Worm (Caenorhabditis elegans) whole organism, L2 larva: ENCODE results near the gene cyp-34A6.

Experiments
- aly-2 ChIP-seq: fragments of 150-350 bp; optimal IDR thresholded peaks from 2 replicates; lab custom pipeline; 2014; ENCODE audit warnings: missing biosample characterization, missing genetic modification characterization
- ama-1 ChIP-seq: fragments of 150-350 bp; optimal IDR thresholded peaks from 2 replicates; lab custom pipeline; 2018; ENCODE audit warnings: inconsistent platforms
- lsy-2 ChIP-seq, 2 experiments: fragments of 150-350 bp in 1 of 2; sonication (generic microtip) in 1 of 2; optimal IDR thresholded peaks; 2 replicates each; lab custom pipeline; 2014 to 2017; ENCODE audit warnings: missing biosample characterization in 2 of 2, missing genetic modification characterization in 2 of 2
- nhr-237 ChIP-seq: fragments of 150-350 bp; optimal IDR thresholded peaks from 2 replicates; lab custom pipeline; 2014; ENCODE audit warnings: missing biosample characterization, missing genetic modification characterization
- zag-1 ChIP-seq: fragments of 150-350 bp; optimal IDR thresholded peaks from 2 replicates; lab custom pipeline; 2014; ENCODE audit warnings: missing biosample characterization, missing genetic modification characterization

DNA sequence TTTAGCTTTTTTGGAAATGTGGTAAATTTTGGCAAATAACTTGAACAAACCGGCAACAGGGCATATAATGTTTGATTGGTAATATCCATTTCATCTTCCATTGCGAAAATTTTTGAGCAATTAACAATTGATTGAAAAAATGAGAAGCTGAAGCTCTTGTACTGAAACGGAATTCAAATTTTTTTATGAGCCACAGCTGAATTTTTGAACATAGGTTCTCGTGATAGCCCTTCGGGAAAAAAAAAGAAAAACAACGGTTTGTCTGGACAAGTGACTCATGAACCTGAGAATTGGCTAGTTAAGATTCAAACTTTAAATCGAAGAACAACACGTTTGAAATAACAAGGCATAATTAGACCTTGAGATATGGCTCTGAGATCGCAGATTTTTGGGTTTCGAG lies 34.7 kb upstream of the cyp-34A6 start, which contains the start of gene srx-62:
- no peak for TF ChIP-seq lsy-2 (tag; optimal IDR thresholded peaks at IDR 0.05; lab: Kevin White, UChicago)
- TF ChIP-seq zag-1, result no peak
- no peak for TF ChIP-seq aly-2 (tag; lab: Kevin White, UChicago)
- TF ChIP-seq ama-1 (lab: Kevin White, UChicago), result no peak
- no peak for TF ChIP-seq nhr-237 (tag; lab: Kevin White, UChicago)
